Fruit fly (Drosophila melanogaster): ENCODE measurements around the gene Qsox4.

Gene Qsox4

DNA sequence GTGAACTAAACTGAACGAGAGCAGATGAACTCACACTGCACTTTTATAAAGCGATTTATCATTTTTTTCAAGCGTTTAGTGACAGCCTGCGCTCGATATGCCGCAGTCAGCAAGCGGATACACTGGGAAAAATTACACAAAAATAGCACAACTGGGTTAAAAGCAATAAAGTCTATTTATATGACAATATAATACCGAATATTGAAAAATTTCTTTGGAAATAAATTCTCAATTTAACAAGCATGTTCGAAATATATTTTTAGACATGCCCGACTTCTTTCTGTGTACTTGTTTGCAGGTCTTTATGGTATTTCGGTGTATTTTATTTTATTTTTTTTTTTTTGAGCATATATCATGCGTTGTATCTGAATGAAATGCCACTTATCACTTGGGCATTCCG is 11.3 kb downstream of the Qsox4 start (continued):
- TF ChIP-seq C15 (GFP tag; IDR thresholded peaks at IDR 0.05) (no peak), ind (GFP tag; optimal IDR thresholded peaks at IDR 0.05) (peak; percentile 17), CG7987 (GFP tag; optimal IDR thresholded peaks at IDR 0.05) (no peak), CG17912 (GFP tag; optimal IDR thresholded peaks at IDR 0.05) (no peak), CG15011 (GFP tag; optimal IDR thresholded peaks at IDR 0.05) (peak; percentile 9), Hsf (GFP tag; optimal IDR thresholded peaks at IDR 0.05) (peak; percentile 57), Atf6 (GFP tag; IDR thresholded peaks at IDR 0.05) (peak; percentile 53; the same call in 1 of the 2 replicates), sim (GFP tag; IDR thresholded peaks at IDR 0.05) (no peak), Drgx (GFP tag; IDR thresholded peaks at IDR 0.05) (peak; percentile 46), hth (optimal IDR thresholded peaks at IDR 0.05) (no peak), Hr51 (GFP tag; optimal IDR thresholded peaks at IDR 0.05) (peak in 1 of 2 experiments; percentile 77), CG12391 (tag; optimal IDR thresholded peaks at IDR 0.05) (peak; percentile 75), Med (GFP tag) (no peak), ATbp (GFP tag; optimal IDR thresholded peaks at IDR 0.05) (peak; percentile 59), CG13775 (GFP tag; optimal IDR thresholded peaks at IDR 0.05) (peak; percentile 46), fd3F (GFP tag; optimal IDR thresholded peaks at IDR 0.05) (peak; percentile 40), CG15601 (tag; optimal IDR thresholded peaks at IDR 0.05) (peak; percentile 48), Hmx (GFP tag; optimal IDR thresholded peaks at IDR 0.05) (peak; percentile 22), gcm2 (GFP tag; optimal IDR thresholded peaks at IDR 0.05) (peak; percentile 16), run (tag; optimal IDR thresholded peaks at IDR 0.05) (peak; percentile 1), nerfin-1 (tag; optimal IDR thresholded peaks at IDR 0.05) (peak; percentile 47), CG12942 (GFP tag; optimal IDR thresholded peaks at IDR 0.05) (peak; percentile 40), CG12659 (GFP tag; optimal IDR thresholded peaks at IDR 0.05) (peak; percentile 38), CTCF (GFP tag; optimal IDR thresholded peaks at IDR 0.05) (peak; percentile 9), Usf (GFP tag; optimal IDR thresholded peaks at IDR 0.05) (no peak), chn (GFP tag; optimal IDR thresholded peaks at IDR 0.05) (peak; percentile 56), Myb (GFP tag; optimal IDR thresholded peaks at IDR 0.05) (no peak), lab (GFP tag; optimal IDR thresholded peaks at IDR 0.05) (peak; percentile 64), mirr (GFP tag; optimal IDR thresholded peaks at IDR 0.05) (no peak), E2f1 (GFP tag; IDR thresholded peaks at IDR 0.05) (peak; percentile 50), org-1 (GFP tag; optimal IDR thresholded peaks at IDR 0.05) (peak; percentile 18), chm (GFP tag; IDR thresholded peaks at IDR 0.05) (peak; percentile 58; the same call in 1 of the 2 replicates), ro (GFP tag; IDR thresholded peaks at IDR 0.05) (0 out of 2 replicates have a peak, but pooled peaks have one; percentile 9), sima (GFP tag; optimal IDR thresholded peaks at IDR 0.05) (no peak), CG8281 (tag; optimal IDR thresholded peaks at IDR 0.05) (no peak), CG32772 (GFP tag; IDR thresholded peaks at IDR 0.05) (peak; percentile 68), CG10979 (tag; optimal IDR thresholded peaks at IDR 0.05) (peak; percentile 67), disco-r (GFP tag; optimal IDR thresholded peaks at IDR 0.05) (peak; percentile 0), Awh (GFP tag; IDR thresholded peaks at IDR 0.05) (peak; percentile 60; the same call in 1 of the 2 replicates), Sox100B (GFP tag; optimal IDR thresholded peaks at IDR 0.05) (peak; percentile 57), CG16779 (GFP tag; IDR thresholded peaks at IDR 0.05) (no peak), CG4854 (GFP tag; optimal IDR thresholded peaks at IDR 0.05) (no peak), CG17612 (GFP tag; IDR thresholded peaks at IDR 0.05) (no peak), Fer1 (GFP tag; optimal IDR thresholded peaks at IDR 0.05) (no peak), CG34422 (GFP tag; IDR thresholded peaks at IDR 0.05) (peak; percentile 60), CG6854 (GFP tag; optimal IDR thresholded peaks at IDR 0.05) (no peak), CG4282 (GFP tag; optimal IDR thresholded peaks at IDR 0.05) (no peak), Camta (GFP tag; optimal IDR thresholded peaks at IDR 0.05) (peak; percentile 60), CG6813 (GFP tag; optimal IDR thresholded peaks at IDR 0.05) (peak; percentile 16), dmrt11E (tag; optimal IDR thresholded peaks at IDR 0.05) (peak; percentile 80), hbn (GFP tag; IDR thresholded peaks at IDR 0.05; ENCODE audit: partially characterized antibody) (no peak), Spps (tag; optimal IDR thresholded peaks at IDR 0.05) (peak; percentile 33)

Measured in whole organism, embryonic.